Fruit fly (Drosophila melanogaster) whole organism, embryonic: ENCODE results near the gene goe.

Experiments
- Antp ChIP-seq: fragments of 200-800 bp; sonication (Bioruptor generic); optimal IDR thresholded peaks from 3 replicates; lab custom pipeline; 2016; ENCODE audit warnings: missing biosample characterization, missing genetic modification characterization
- BEAF-32 ChIP-seq: fragments of 200-800 bp; sonication (Bioruptor generic); optimal IDR thresholded peaks from 3 replicates; lab custom pipeline; 2017; ENCODE audit warnings: missing biosample characterization, missing genetic modification characterization, mild to moderate bottlenecking, moderate library complexity, missing genetic modification reagents
- CG10543 ChIP-seq: fragments of 200-800 bp; sonication (Bioruptor generic); optimal IDR thresholded peaks from 3 replicates; lab custom pipeline; 2017; ENCODE audit warnings: missing biosample characterization, mild to moderate bottlenecking, missing genetic modification characterization, moderate library complexity
- CG12071 ChIP-seq: fragments of 200-800 bp; sonication (Bioruptor generic); optimal IDR thresholded peaks from 3 replicates; lab custom pipeline; 2018; ENCODE audit warnings: missing biosample characterization, mild to moderate bottlenecking, missing genetic modification characterization
- CG12236 ChIP-seq: fragments of 200-800 bp; sonication (Bioruptor generic); optimal IDR thresholded peaks from 2 replicates; lab custom pipeline; 2016; ENCODE audit warnings: missing biosample characterization, missing genetic modification characterization
- CG15479 ChIP-seq: fragments of 200-800 bp; sonication (Bioruptor generic); optimal IDR thresholded peaks from 3 replicates; lab custom pipeline; 2019; ENCODE audit warnings: missing biosample characterization, mild to moderate bottlenecking, missing genetic modification characterization, moderate library complexity
- CG16779 ChIP-seq: fragments of 200-800 bp; sonication (Bioruptor generic); IDR thresholded peaks from 2 replicates; pipeline ENCODE4 v1.3.6; 2022; ENCODE audit warnings: missing biosample characterization, missing genetic modification characterization
- CG17912 ChIP-seq: fragments of 200-800 bp; sonication (Bioruptor generic); optimal IDR thresholded peaks from 2 replicates; lab custom pipeline; 2018; ENCODE audit warnings: missing biosample characterization, mild to moderate bottlenecking, missing genetic modification characterization
- CG31441 ChIP-seq: fragments of 200-800 bp; sonication (Bioruptor generic); IDR thresholded peaks from 2 replicates; pipeline ENCODE4 v1.3.6; 2022; ENCODE audit warnings: missing biosample characterization, missing genetic modification characterization
- CG6654 ChIP-seq: fragments of 200-800 bp; sonication (Bioruptor generic); optimal IDR thresholded peaks from 2 replicates; lab custom pipeline; 2017; ENCODE audit warnings: missing biosample characterization, mild to moderate bottlenecking, missing genetic modification characterization
- CG7357 ChIP-seq: fragments of 200-800 bp; sonication (Bioruptor generic); IDR thresholded peaks from 3 replicates; pipeline ENCODE4 v1.3.6; 2022; ENCODE audit warnings: missing biosample characterization, missing genetic modification characterization
- CG9215 ChIP-seq: fragments of 200-800 bp; sonication (Bioruptor generic); IDR thresholded peaks from 2 replicates; pipeline ENCODE4 v1.3.6; 2022; ENCODE audit warnings: missing biosample characterization, missing genetic modification characterization
- CG9932 ChIP-seq: fragments of 200-800 bp; sonication (Bioruptor generic); IDR thresholded peaks from 2 replicates; pipeline ENCODE4 v1.3.6; 2022; ENCODE audit warnings: missing biosample characterization, missing genetic modification characterization
- Dip3 ChIP-seq: fragments of 200-800 bp; sonication (Bioruptor generic); optimal IDR thresholded peaks from 3 replicates; lab custom pipeline; 2016; ENCODE audit warnings: missing biosample characterization, missing genetic modification characterization
- GATAe ChIP-seq: fragments of 200-800 bp; sonication (Bioruptor generic); conservative IDR thresholded peaks from 2 replicates; pipeline ENCODE4 v1.3.6; 2022; ENCODE audit warnings: missing biosample characterization, missing genetic modification characterization
- HLH54F ChIP-seq: fragments of 200-800 bp; sonication (Bioruptor generic); optimal IDR thresholded peaks from 3 replicates; lab custom pipeline; 2016; ENCODE audit warnings: missing biosample characterization, missing genetic modification characterization
- Hmx ChIP-seq: fragments of 200-800 bp; sonication (Bioruptor generic); optimal IDR thresholded peaks from 2 replicates; lab custom pipeline; 2016; ENCODE audit warnings: missing biosample characterization, missing genetic modification characterization
- Hsf ChIP-seq: fragments of 200-800 bp; sonication (Bioruptor generic); optimal IDR thresholded peaks from 3 replicates; lab custom pipeline; 2016; ENCODE audit warnings: missing biosample characterization, missing genetic modification characterization
- MESR4 ChIP-seq: fragments of 200-800 bp; sonication (Bioruptor generic); optimal IDR thresholded peaks from 2 replicates; lab custom pipeline; 2018; ENCODE audit warnings: missing biosample characterization, mild to moderate bottlenecking, missing genetic modification characterization, moderate library complexity
- NC2α ChIP-seq: fragments of 200-800 bp; sonication (Bioruptor generic); optimal IDR thresholded peaks from 2 replicates; lab custom pipeline; 2016; ENCODE audit warnings: missing biosample characterization, missing genetic modification characterization
- NC2β ChIP-seq: fragments of 200-800 bp; sonication (Bioruptor generic); optimal IDR thresholded peaks from 2 replicates; lab custom pipeline; 2016; ENCODE audit warnings: missing biosample characterization, missing genetic modification characterization
- Nf-YB ChIP-seq: fragments of 200-800 bp; sonication (Bioruptor generic); optimal IDR thresholded peaks from 3 replicates; lab custom pipeline; 2019; ENCODE audit warnings: missing biosample characterization, mild to moderate bottlenecking, missing genetic modification characterization, moderate library complexity
- NfI ChIP-seq: fragments of 200-800 bp; sonication (Bioruptor generic); optimal IDR thresholded peaks from 3 replicates; lab custom pipeline; 2018; ENCODE audit warnings: missing biosample characterization, mild to moderate bottlenecking, missing genetic modification characterization, moderate library complexity
- Scr ChIP-seq: fragments of 200-800 bp; sonication (Bioruptor generic); IDR thresholded peaks from 2 replicates; pipeline ENCODE4 v1.3.6; 2022; ENCODE audit warnings: missing biosample characterization, missing genetic modification characterization; ENCODE audit not compliant: partially characterized antibody
- Sry-β ChIP-seq: fragments of 200-800 bp; sonication (Bioruptor generic); optimal IDR thresholded peaks from 2 replicates; lab custom pipeline; 2018; ENCODE audit warnings: missing biosample characterization, mild to moderate bottlenecking, missing genetic modification characterization, moderate library complexity
- crc ChIP-seq: fragments of 200-800 bp; sonication (Bioruptor generic); optimal IDR thresholded peaks from 2 replicates; lab custom pipeline; 2016; ENCODE audit warnings: missing biosample characterization, missing genetic modification characterization
- fu2 ChIP-seq: fragments of 200-800 bp; sonication (Bioruptor generic); optimal IDR thresholded peaks from 2 replicates; lab custom pipeline; 2016; ENCODE audit warnings: missing biosample characterization, missing genetic modification characterization
- grn ChIP-seq: fragments of 200-800 bp; sonication (Bioruptor generic); optimal IDR thresholded peaks from 3 replicates; lab custom pipeline; 2017; ENCODE audit warnings: missing biosample characterization, missing genetic modification characterization
- gsb ChIP-seq: fragments of 200-800 bp; sonication (Bioruptor generic); IDR thresholded peaks from 2 replicates; pipeline ENCODE4 v1.3.6; 2022; ENCODE audit warnings: missing biosample characterization, missing genetic modification characterization
- jumu ChIP-seq: fragments of 200-800 bp; sonication (Bioruptor generic); optimal IDR thresholded peaks from 3 replicates; lab custom pipeline; 2016; ENCODE audit warnings: missing biosample characterization, missing genetic modification characterization
- kah ChIP-seq: fragments of 200-800 bp; sonication (Bioruptor generic); optimal IDR thresholded peaks from 2 replicates; lab custom pipeline; 2018; ENCODE audit warnings: missing biosample characterization, mild to moderate bottlenecking, missing genetic modification characterization
- lbe ChIP-seq: fragments of 200-800 bp; sonication (Bioruptor generic); optimal IDR thresholded peaks from 2 replicates; lab custom pipeline; 2016; ENCODE audit warnings: missing biosample characterization, mild to moderate bottlenecking, missing genetic modification characterization
- lola ChIP-seq, 3 experiments: fragments of >200 bp in 2 of 3; fragments of 200-800 bp in 1 of 3; sonication (Bioruptor generic) in 1 of 3; optimal IDR thresholded peaks; 2 replicates each; lab custom pipeline; 2017 to 2019; ENCODE audit warnings: missing biosample characterization in 3 of 3, missing genetic modification characterization in 3 of 3, mild to moderate bottlenecking in 1 of 3, moderate library complexity in 1 of 3
- nmo ChIP-seq: fragments of 200-800 bp; sonication (Bioruptor generic); optimal IDR thresholded peaks from 2 replicates; lab custom pipeline; 2018; ENCODE audit warnings: missing biosample characterization, mild to moderate bottlenecking, missing genetic modification characterization, moderate library complexity
- pho ChIP-seq: fragments of 200-800 bp; sonication (Bioruptor generic); optimal IDR thresholded peaks from 2 replicates; lab custom pipeline; 2016; ENCODE audit warnings: missing biosample characterization, missing genetic modification characterization
- pnt ChIP-seq: fragments of 200-800 bp; sonication (Bioruptor generic); optimal IDR thresholded peaks from 3 replicates; lab custom pipeline; 2016; ENCODE audit warnings: missing biosample characterization, missing genetic modification characterization
- sqz ChIP-seq: fragments of 200-800 bp; sonication (Bioruptor generic); optimal IDR thresholded peaks from 3 replicates; lab custom pipeline; 2018; ENCODE audit warnings: missing biosample characterization, mild to moderate bottlenecking, missing genetic modification characterization
- sug ChIP-seq: fragments of 200-800 bp; optimal IDR thresholded peaks from 2 replicates; lab custom pipeline; 2019; ENCODE audit warnings: missing biosample characterization, mild to moderate bottlenecking, missing genetic modification characterization, moderate library complexity
- trh ChIP-seq: fragments of 200-800 bp; sonication (Bioruptor generic); optimal IDR thresholded peaks from 2 replicates; lab custom pipeline; 2016; ENCODE audit warnings: missing biosample characterization, missing genetic modification characterization
- twi ChIP-seq: fragments of 200-800 bp; optimal IDR thresholded peaks from 2 replicates; lab custom pipeline; 2019; ENCODE audit warnings: missing biosample characterization, mild to moderate bottlenecking, missing genetic modification characterization, moderate library complexity

The goe gene

dm6 chrX:16718169-16718723 lies 33.5 kb downstream of the goe start:
- TF ChIP-seq Scr (GFP tag; lab: Robert Waterston, UW) (no peak), twi (tag; lab: Kevin White, UChicago) (no peak), pho (no peak), CG12236 (GFP tag; lab: Kevin White, UChicago) (no peak), HLH54F (GFP tag; lab: Kevin White, UChicago) (no peak), CG9215 (no peak), kah (GFP tag; lab: Kevin White, UChicago) (no peak), lbe (GFP tag; lab: Kevin White, UChicago) (peak; percentile 6), Antp (GFP tag; lab: Kevin White, UChicago) (no peak)

dm6 chrX:16716649-16717048 lies 35.1 kb downstream of the goe start:
- TF ChIP-seq crc (GFP tag; lab: Kevin White, UChicago): no peak
- no peak for TF ChIP-seq NC2α (GFP tag; lab: Kevin White, UChicago)
- no peak for TF ChIP-seq CG9932 (GFP tag; lab: Robert Waterston, UW)
- no peak for TF ChIP-seq MESR4 (GFP tag; lab: Kevin White, UChicago)
- no peak for TF ChIP-seq CG12071 (GFP tag; lab: Kevin White, UChicago)
- no peak for TF ChIP-seq Dip3 (GFP tag; lab: Kevin White, UChicago)
- no peak for TF ChIP-seq CG12236 (GFP tag; lab: Kevin White, UChicago)
- TF ChIP-seq CG7357 (GFP tag; lab: Robert Waterston, UW): no peak
- no peak for TF ChIP-seq nmo (GFP tag; lab: Kevin White, UChicago)
- TF ChIP-seq trh (GFP tag; lab: Kevin White, UChicago): no peak
- no peak for TF ChIP-seq CG6654 (GFP tag; lab: Kevin White, UChicago)
- no peak for TF ChIP-seq Sry-β (GFP tag; lab: Kevin White, UChicago)
- TF ChIP-seq lola (GFP tag; optimal IDR thresholded peaks at IDR 0.05; lab: Kevin White, UChicago): no peak
- no peak for TF ChIP-seq CG15479
- no peak for TF ChIP-seq CG10543 (GFP tag; lab: Kevin White, UChicago)

- TF ChIP-seq CG31441 (GFP tag; lab: Robert Waterston, UW) (no peak), fu2 (no peak), Hmx (GFP tag; lab: Kevin White, UChicago) (no peak), Nf-YB (GFP tag; lab: Kevin White, UChicago) (no peak), NfI (GFP tag; lab: Kevin White, UChicago) (no peak), CG16779 (GFP tag; lab: Robert Waterston, UW) (no peak), gsb (GFP tag; lab: Robert Waterston, UW) (no peak), sqz (GFP tag; lab: Kevin White, UChicago) (no peak), jumu (no peak), Hsf (no peak), CG17912 (GFP tag; lab: Kevin White, UChicago) (no peak), pnt (GFP tag; lab: Kevin White, UChicago) (no peak), BEAF-32 (no peak)
Observed at dm6 chrX:16711003-16711402, 40.7 kb downstream of the goe start, which contains the start of gene CG13008. TSS of gene CG13008 (plus strand) at chrX:16711303.

- peak; percentile 80 for TF ChIP-seq sug (tag; lab: Kevin White, UChicago)
- no peak for TF ChIP-seq NC2β (GFP tag; lab: Kevin White, UChicago)
- TF ChIP-seq grn: peak; percentile 57
- TF ChIP-seq GATAe (GFP tag; lab: Robert Waterston, UW): peak; percentile 39; the same call in 1 of the 2 replicates
Observed at dm6 chrX:16706774-16707173, 44.9 kb downstream of the goe start, which contains the start of gene CG9672. TSS of gene CG9672 (minus strand) at chrX:16706874.
